Fruit fly (Drosophila melanogaster): ENCODE results near the gene Btk.

Gene Btk

dm6 chr2L:8212666-8213270 is 88.1 kb downstream of the Btk start, which contains the start of the genes CG8372 and CG8360:
CG8372 (minus strand) TSS chr2L:8212902.
CG8360 (plus strand) TSS chr2L:8212959.
- TF ChIP-seq H15 (GFP tag; IDR thresholded peaks at IDR 0.05) (peak; percentile 99), ci (GFP tag; IDR thresholded peaks at IDR 0.05) (peak; percentile 99), CG2889 (GFP tag; IDR thresholded peaks at IDR 0.05) (peak; percentile 99), CG18599 (GFP tag; optimal IDR thresholded peaks at IDR 0.05) (peak; percentile 99), CG2129 (GFP tag; IDR thresholded peaks at IDR 0.05; ENCODE audit: partially characterized antibody) (no peak), mirr (GFP tag; optimal IDR thresholded peaks at IDR 0.05) (peak; percentile 99), Dip3 (GFP tag; optimal IDR thresholded peaks at IDR 0.05) (peak; percentile 99), CG12659 (GFP tag; optimal IDR thresholded peaks at IDR 0.05) (peak; percentile 99), zen (tag; optimal IDR thresholded peaks at IDR 0.05) (peak; percentile 97), CG9215 (GFP tag; IDR thresholded peaks at IDR 0.05) (peak; percentile 97), crc (GFP tag; optimal IDR thresholded peaks at IDR 0.05) (peak; percentile 99), CG4854 (GFP tag; optimal IDR thresholded peaks at IDR 0.05) (peak; percentile 98), ap (GFP tag; IDR thresholded peaks at IDR 0.05) (peak; percentile 99), CG11398 (GFP tag; optimal IDR thresholded peaks at IDR 0.05) (peak; percentile 99), exex (tag; optimal IDR thresholded peaks at IDR 0.05) (peak; percentile 93), CG7839 (tag; optimal IDR thresholded peaks at IDR 0.05) (peak; percentile 99), YL-1 (GFP tag; optimal IDR thresholded peaks at IDR 0.05) (peak; percentile 99), CG17912 (GFP tag; optimal IDR thresholded peaks at IDR 0.05) (peak; percentile 94), klu (GFP tag; IDR thresholded peaks at IDR 0.05) (peak; percentile 98), Doc3 (GFP tag; IDR thresholded peaks at IDR 0.05; ENCODE audit: partially characterized antibody) (peak; percentile 22; the same call in 1 of the 3 replicates), gem (tag; optimal IDR thresholded peaks at IDR 0.05) (peak; percentile 99), ind (GFP tag; optimal IDR thresholded peaks at IDR 0.05) (peak; percentile 99), ken (GFP tag; IDR thresholded peaks at IDR 0.05) (peak; percentile 99), D (optimal IDR thresholded peaks at IDR 0.05) (no peak), D (GFP tag; optimal IDR thresholded peaks at IDR 0.05) (peak; percentile 98), Stat92E (GFP tag; optimal IDR thresholded peaks at IDR 0.05) (peak in 1 of 3 experiments; percentile 91), sna (GFP tag; IDR thresholded peaks at IDR 0.05; ENCODE audit: partially characterized antibody) (peak; percentile 69), bcd (GFP tag; optimal IDR thresholded peaks at IDR 0.05) (peak; percentile 99), Dip2 (GFP tag; IDR thresholded peaks at IDR 0.05) (peak; percentile 74; the same call in 1 of the 2 replicates), CG10321 (GFP tag; IDR thresholded peaks at IDR 0.05) (peak; percentile 88), CG34376 (GFP tag; optimal IDR thresholded peaks at IDR 0.05) (peak; percentile 98), her (GFP tag; optimal IDR thresholded peaks at IDR 0.05) (peak; percentile 98), CG32767 (GFP tag; IDR thresholded peaks at IDR 0.05) (peak; percentile 98), CrebB (tag; optimal IDR thresholded peaks at IDR 0.05) (peak; percentile 97), Mrtf (GFP tag; IDR thresholded peaks at IDR 0.05) (peak; percentile 99), Deaf1 (tag; optimal IDR thresholded peaks at IDR 0.05) (peak; percentile 84), NC2α (GFP tag; optimal IDR thresholded peaks at IDR 0.05) (peak; percentile 97), CG14667 (GFP tag; IDR thresholded peaks at IDR 0.05) (peak; percentile 99), ERR (GFP tag; optimal IDR thresholded peaks at IDR 0.05) (peak; percentile 99), D19A (tag; optimal IDR thresholded peaks at IDR 0.05) (peak; percentile 93), luna (GFP tag; optimal IDR thresholded peaks at IDR 0.05) (peak; percentile 97), CG1233 (GFP tag; optimal IDR thresholded peaks at IDR 0.05) (peak; percentile 98), CG15514 (GFP tag; optimal IDR thresholded peaks at IDR 0.05) (peak; percentile 96), Vsx1 (GFP tag; optimal IDR thresholded peaks at IDR 0.05) (peak; percentile 96), zfh2 (GFP tag; optimal IDR thresholded peaks at IDR 0.05) (peak; percentile 99), CG3838 (GFP tag; optimal IDR thresholded peaks at IDR 0.05) (peak; percentile 97), CG2202 (tag; optimal IDR thresholded peaks at IDR 0.05) (peak; percentile 98), CG7928 (GFP tag; optimal IDR thresholded peaks at IDR 0.05) (peak; percentile 83), CG3995 (GFP tag; optimal IDR thresholded peaks at IDR 0.05) (peak; percentile 93), Hmr (GFP tag; optimal IDR thresholded peaks at IDR 0.05) (peak; percentile 99)

Measured in whole organism, embryonic.